Fruit fly (Drosophila melanogaster) S2 (cell line): ENCODE measurements around the gene CG31272.

ENCODE experiments used
- CG8478 ChIP-seq: fragments of >200 bp; optimal IDR thresholded peaks from 2 replicates; lab custom pipeline; 2018
- CTCF ChIP-seq, 2 experiments: fragments of >200 bp; optimal IDR thresholded peaks; 2 replicates each; lab custom pipeline; 2018

- no peak for TF ChIP-seq CTCF (optimal IDR thresholded peaks at IDR 0.05; lab: Kevin White, UChicago)
- no peak for TF ChIP-seq CG8478 (lab: Kevin White, UChicago)
Measured at dm6 chr3R:10803855-10804254, 44.7 kb upstream of the CG31272 start, which contains the start of gene CG14692.
